Fruit fly (Drosophila melanogaster) whole organism, adult: ENCODE data around the gene ND-75.
A peak's percentile ranks its signal among the peaks of the same experiment; 100 is the strongest.

Experiments
- CG11617 ChIP-seq: fragments of 200-800 bp; sonication (Bioruptor generic); optimal IDR thresholded peaks from 2 replicates; lab custom pipeline; 2017; ENCODE audit warnings: mild to moderate bottlenecking, missing biosample characterization, missing genetic modification reagents, missing genetic modification characterization
- CG12768 ChIP-seq: fragments of 200-800 bp; sonication (Bioruptor generic); optimal IDR thresholded peaks from 2 replicates; lab custom pipeline; 2017; ENCODE audit warnings: missing biosample characterization, missing genetic modification characterization, mild to moderate bottlenecking, moderate library complexity, missing genetic modification reagents
- CG14711 ChIP-seq: fragments of 200-800 bp; sonication (Bioruptor generic); optimal IDR thresholded peaks from 2 replicates; lab custom pipeline; 2018; ENCODE audit warnings: missing biosample characterization, mild to moderate bottlenecking, missing genetic modification characterization, moderate library complexity
- CG1620 ChIP-seq: fragments of 200-800 bp; sonication (Bioruptor generic); optimal IDR thresholded peaks from 2 replicates; lab custom pipeline; 2016; ENCODE audit warnings: missing biosample characterization, missing genetic modification characterization
- CG33017 ChIP-seq: fragments of 200-800 bp; sonication (Bioruptor generic); optimal IDR thresholded peaks from 2 replicates; lab custom pipeline; 2018; ENCODE audit warnings: missing biosample characterization, mild to moderate bottlenecking, missing genetic modification characterization, moderate library complexity
- CG5204 ChIP-seq: fragments of 200-800 bp; sonication (Bioruptor generic); optimal IDR thresholded peaks from 2 replicates; lab custom pipeline; 2016; ENCODE audit warnings: missing biosample characterization, missing genetic modification characterization
- CG7045 ChIP-seq: fragments of 200-800 bp; sonication (Bioruptor generic); optimal IDR thresholded peaks from 2 replicates; lab custom pipeline; 2017; ENCODE audit warnings: missing biosample characterization, mild to moderate bottlenecking, missing genetic modification characterization
- CG7101 ChIP-seq: fragments of 200-800 bp; sonication (Bioruptor generic); optimal IDR thresholded peaks from 2 replicates; lab custom pipeline; 2018; ENCODE audit warnings: missing biosample characterization, mild to moderate bottlenecking, missing genetic modification characterization, moderate library complexity
- Clk ChIP-seq: fragments of 200-800 bp; sonication (Bioruptor generic); optimal IDR thresholded peaks from 2 replicates; lab custom pipeline; 2017; ENCODE audit warnings: missing biosample characterization, missing genetic modification characterization
- Crg-1 ChIP-seq: fragments of 200-800 bp; sonication (Bioruptor generic); optimal IDR thresholded peaks from 2 replicates; lab custom pipeline; 2016; ENCODE audit warnings: missing biosample characterization, missing genetic modification characterization
- Hr96 ChIP-seq: fragments of 200-800 bp; sonication (Bioruptor generic); optimal IDR thresholded peaks from 2 replicates; lab custom pipeline; 2016; ENCODE audit warnings: missing biosample characterization, missing genetic modification characterization
- Mnt ChIP-seq: fragments of 200-800 bp; sonication (Bioruptor generic); optimal IDR thresholded peaks from 2 replicates; lab custom pipeline; 2016; ENCODE audit warnings: missing biosample characterization, mild to moderate bottlenecking, missing genetic modification characterization
- bab1 ChIP-seq: fragments of 200-800 bp; sonication (Bioruptor generic); optimal IDR thresholded peaks from 3 replicates; lab custom pipeline; 2019; ENCODE audit warnings: missing biosample characterization, mild to moderate bottlenecking, missing genetic modification characterization, moderate library complexity
- cic ChIP-seq: fragments of 200-800 bp; sonication (Bioruptor generic); optimal IDR thresholded peaks from 2 replicates; lab custom pipeline; 2017; ENCODE audit warnings: missing biosample characterization, mild to moderate bottlenecking, missing genetic modification characterization, moderate library complexity
- cnc ChIP-seq, 2 experiments: fragments of >200 bp; optimal IDR thresholded peaks; 2 replicates each; lab custom pipeline; 2017
- kay ChIP-seq: fragments of 200-800 bp; sonication (Bioruptor generic); peaks from one replicate; lab custom pipeline; 2016; ENCODE audit warnings: missing biosample characterization, missing genetic modification characterization, borderline replicate concordance
- ovo ChIP-seq: fragments of 200-800 bp; sonication (Bioruptor generic); optimal IDR thresholded peaks from 2 replicates; lab custom pipeline; 2016; ENCODE audit warnings: missing biosample characterization, missing genetic modification characterization
- pad ChIP-seq: fragments of 200-800 bp; sonication (Bioruptor generic); optimal IDR thresholded peaks from 3 replicates; lab custom pipeline; 2017; ENCODE audit warnings: missing biosample characterization, missing genetic modification characterization, mild to moderate bottlenecking, moderate library complexity, missing genetic modification reagents
- tj ChIP-seq: fragments of 200-800 bp; sonication (Bioruptor generic); optimal IDR thresholded peaks from 3 replicates; lab custom pipeline; 2017; ENCODE audit warnings: missing biosample characterization, mild to moderate bottlenecking, missing genetic modification characterization, moderate library complexity
- toe ChIP-seq: fragments of 200-800 bp; sonication (Bioruptor generic); optimal IDR thresholded peaks from 2 replicates; lab custom pipeline; 2016; ENCODE audit warnings: missing biosample characterization, missing genetic modification characterization

ND-75 gene

DNA sequence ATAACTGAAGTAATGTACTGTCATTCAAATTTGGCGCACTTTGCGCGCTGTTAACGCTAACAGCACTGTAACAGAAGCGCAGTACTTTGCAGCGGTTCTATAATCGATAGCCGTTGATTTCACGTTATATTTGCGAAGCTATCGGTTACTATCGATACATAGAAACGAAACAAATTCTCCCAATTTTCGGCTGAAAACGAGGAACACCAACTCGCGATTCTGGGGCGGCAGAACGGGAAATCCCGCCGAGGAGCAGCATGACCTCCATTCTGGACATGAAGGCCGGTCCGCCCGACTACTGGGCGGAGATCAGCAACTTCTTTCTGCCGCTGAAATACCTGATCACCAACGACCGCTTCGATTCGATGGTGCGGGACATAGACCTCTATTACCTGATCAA is 21.8 kb upstream of the ND-75 start, which contains the start of gene CG1636:
Gene CG1636, plus strand, starts transcription at position 122 of the 400 bp plus-strand sequence.
- TF ChIP-seq pad (GFP tag; lab: Kevin White, UChicago) (no peak), CG7045 (GFP tag; lab: Kevin White, UChicago) (no peak), toe (GFP tag; lab: Kevin White, UChicago) (no peak), CG11617 (GFP tag; lab: Kevin White, UChicago) (no peak), CG33017 (no peak), bab1 (GFP tag; lab: Kevin White, UChicago) (no peak), cic (GFP tag; lab: Kevin White, UChicago) (no peak), CG1620 (no peak), cnc (optimal IDR thresholded peaks at IDR 0.05; lab: Kevin White, UChicago) (no peak), Crg-1 (GFP tag; lab: Kevin White, UChicago) (no peak)

DNA sequence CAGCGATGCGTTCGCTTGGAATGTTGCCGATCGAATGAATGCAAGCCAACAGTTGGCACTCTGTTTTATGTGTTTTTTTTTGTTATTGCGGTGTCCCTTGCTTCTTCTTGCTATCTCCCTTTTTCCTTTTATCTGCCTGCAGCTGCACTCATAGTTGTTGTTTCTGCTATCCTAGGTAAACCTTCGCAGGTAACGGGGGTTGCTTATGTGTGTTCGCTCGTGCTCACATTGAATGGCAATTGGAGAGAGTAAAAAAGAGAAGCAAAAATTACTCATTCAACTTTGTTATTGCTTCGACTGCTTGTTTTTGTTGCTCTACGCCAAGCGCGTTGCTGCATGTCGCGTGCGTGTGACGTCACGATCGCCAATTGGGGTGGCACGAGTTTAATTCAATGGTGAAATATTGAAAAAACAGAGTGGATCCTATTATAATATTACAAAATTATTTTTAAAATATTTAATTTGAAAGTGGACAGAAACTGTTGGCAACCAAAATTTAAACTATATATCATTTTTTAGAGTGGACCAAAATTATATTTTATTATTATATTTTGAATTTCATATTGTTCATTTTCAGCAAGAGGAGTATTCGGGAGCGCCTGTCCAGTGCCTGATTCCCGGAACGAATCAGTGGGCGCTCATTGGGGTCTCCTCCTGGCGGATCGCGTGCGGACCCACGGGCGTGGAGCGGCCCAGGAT is 20.0 kb upstream of the ND-75 start, which contains the start of gene Corp:
Gene Corp, minus strand, starts transcription at position 47 of the 699 bp plus-strand sequence.
- peak; percentile 64 for TF ChIP-seq CG33017
- no peak for TF ChIP-seq cnc (optimal IDR thresholded peaks at IDR 0.05; lab: Kevin White, UChicago)
- no peak for TF ChIP-seq Crg-1 (GFP tag; lab: Kevin White, UChicago)
- TF ChIP-seq CG5204 = no peak
- peak; percentile 95 for TF ChIP-seq bab1 (GFP tag; lab: Kevin White, UChicago)
- no peak for TF ChIP-seq CG1620
- no peak for TF ChIP-seq toe (GFP tag; lab: Kevin White, UChicago)
- TF ChIP-seq CG7101 (tag; lab: Kevin White, UChicago) = peak; percentile 87
- TF ChIP-seq CG7045 (GFP tag; lab: Kevin White, UChicago) = peak; percentile 54
- peak; percentile 36 for TF ChIP-seq Mnt
- TF ChIP-seq Hr96 = no peak
- TF ChIP-seq CG12768 (GFP tag; lab: Kevin White, UChicago) = no peak
- TF ChIP-seq CG11617 (GFP tag; lab: Kevin White, UChicago) = peak; percentile 82
- TF ChIP-seq CG14711 (tag; lab: Kevin White, UChicago) = peak; percentile 75
- TF ChIP-seq tj (GFP tag; lab: Kevin White, UChicago) = peak; percentile 48
- peak; percentile 28 for TF ChIP-seq cic (GFP tag; lab: Kevin White, UChicago)
- TF ChIP-seq pad (GFP tag; lab: Kevin White, UChicago) = peak; percentile 41
- TF ChIP-seq kay (GFP tag; lab: Kevin White, UChicago) = no peak
- peak; percentile 81 for TF ChIP-seq ovo
- TF ChIP-seq Clk = no peak

DNA sequence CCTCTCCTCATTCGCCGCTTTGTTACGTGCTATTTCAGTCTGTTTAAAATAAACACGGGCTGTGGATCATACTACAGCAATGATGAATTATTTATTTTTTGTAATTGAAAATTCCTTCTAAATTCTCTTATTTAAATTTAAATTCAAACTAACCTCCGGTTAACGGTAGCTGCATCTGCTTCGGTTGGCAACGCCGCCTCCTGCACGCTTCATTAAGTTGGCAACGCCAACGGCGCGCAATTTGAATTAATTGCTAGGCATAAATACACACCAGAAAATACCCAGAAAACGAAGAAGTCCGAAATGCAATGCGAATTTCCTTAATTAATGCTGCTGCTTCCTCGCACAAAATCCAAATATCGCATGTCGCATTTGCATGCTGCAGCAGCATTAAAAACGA is 13.8 kb upstream of the ND-75 start:
- TF ChIP-seq kay (GFP tag; lab: Kevin White, UChicago) (no peak), CG7045 (GFP tag; lab: Kevin White, UChicago) (no peak), bab1 (GFP tag; lab: Kevin White, UChicago) (peak; percentile 28)

DNA sequence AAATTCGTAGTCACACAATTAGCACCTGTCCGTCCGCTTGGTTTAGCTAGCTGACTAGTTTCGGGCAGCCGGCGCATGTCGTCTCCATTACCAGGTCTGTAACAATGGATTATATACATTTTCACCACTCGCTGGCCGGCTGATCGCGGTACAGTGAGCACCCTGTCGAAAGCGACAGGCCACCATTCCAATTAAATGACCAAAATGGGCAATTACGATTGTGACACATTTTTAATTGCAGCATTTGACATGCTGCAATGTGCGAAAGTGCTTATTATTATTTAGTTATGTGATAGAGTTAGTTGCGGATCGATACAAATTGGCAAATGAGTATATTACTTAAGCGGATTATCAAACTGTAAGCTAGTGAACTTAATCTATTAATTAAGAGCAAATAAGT is 11.7 kb upstream of the ND-75 start:
- TF ChIP-seq bab1 (GFP tag; lab: Kevin White, UChicago) = peak; percentile 46
- no peak for TF ChIP-seq Mnt

DNA sequence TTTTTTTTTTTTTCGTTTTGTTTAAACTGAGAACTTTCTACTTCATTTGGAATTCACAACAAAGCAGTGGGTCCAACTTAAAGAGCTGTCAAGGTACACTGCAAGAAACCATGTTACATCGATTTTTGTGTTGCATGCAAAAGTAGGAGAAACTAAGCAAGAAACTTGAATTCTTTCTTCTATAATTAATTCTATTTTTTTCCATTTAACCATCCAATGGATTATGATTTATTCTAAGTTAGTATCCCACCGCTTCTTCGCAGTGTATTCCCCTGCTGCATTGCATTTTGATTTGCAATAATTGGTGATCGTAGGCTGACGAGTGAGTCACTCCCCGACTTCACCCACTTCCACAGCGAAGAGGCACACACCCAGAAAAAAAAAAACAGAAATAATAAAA is 8.4 kb upstream of the ND-75 start:
- TF ChIP-seq CG33017 = no peak
- peak; percentile 70 for TF ChIP-seq bab1 (GFP tag; lab: Kevin White, UChicago)
- no peak for TF ChIP-seq ovo
- no peak for TF ChIP-seq kay (GFP tag; lab: Kevin White, UChicago)
- no peak for TF ChIP-seq Mnt
- no peak for TF ChIP-seq cnc (optimal IDR thresholded peaks at IDR 0.05; lab: Kevin White, UChicago)
- TF ChIP-seq toe (GFP tag; lab: Kevin White, UChicago) = no peak
- TF ChIP-seq Clk = no peak
- TF ChIP-seq CG12768 (GFP tag; lab: Kevin White, UChicago) = no peak
- TF ChIP-seq CG1620 = peak; percentile 27

dm6 chrX:8258281-8258802 is 6.9 kb upstream of the ND-75 start:
- TF ChIP-seq CG14711 (tag; lab: Kevin White, UChicago) (no peak), pad (GFP tag; lab: Kevin White, UChicago) (no peak), tj (GFP tag; lab: Kevin White, UChicago) (peak; percentile 66), bab1 (GFP tag; lab: Kevin White, UChicago) (peak; percentile 67)

DNA sequence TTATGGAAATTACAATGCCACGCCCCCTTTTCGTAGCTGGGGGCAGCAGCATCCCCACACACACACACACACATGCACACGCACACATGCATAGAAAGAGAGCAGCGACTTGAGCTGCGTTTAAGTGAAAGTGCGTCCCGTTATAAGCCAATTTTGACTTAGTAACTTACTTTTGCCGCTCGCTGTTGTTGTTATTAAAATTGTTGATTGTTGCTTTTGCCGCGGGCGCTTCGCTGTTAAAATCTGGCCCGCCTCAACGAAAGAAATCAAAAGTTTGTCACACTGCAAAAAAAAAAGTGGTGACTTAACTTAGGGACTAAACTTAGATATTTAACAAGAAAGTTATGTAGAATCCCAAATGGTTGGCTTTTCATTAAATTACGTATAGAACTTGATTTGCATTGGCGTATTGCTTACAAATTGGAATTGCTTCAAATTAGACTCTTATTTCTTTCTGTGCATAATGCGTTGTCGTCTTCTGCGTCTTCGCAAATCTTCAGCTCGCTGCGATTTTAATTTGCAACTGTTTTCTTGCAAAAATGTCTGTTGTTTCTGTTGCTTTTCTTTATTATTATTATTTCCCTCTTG is 3.3 kb upstream of the ND-75 start:
- no peak for TF ChIP-seq toe (GFP tag; lab: Kevin White, UChicago)
- TF ChIP-seq CG12768 (GFP tag; lab: Kevin White, UChicago) = no peak
- no peak for TF ChIP-seq CG11617 (GFP tag; lab: Kevin White, UChicago)
- TF ChIP-seq CG7045 (GFP tag; lab: Kevin White, UChicago) = no peak
- TF ChIP-seq cic (GFP tag; lab: Kevin White, UChicago) = no peak
- no peak for TF ChIP-seq Mnt
- no peak for TF ChIP-seq CG14711 (tag; lab: Kevin White, UChicago)
- TF ChIP-seq cnc (optimal IDR thresholded peaks at IDR 0.05; lab: Kevin White, UChicago) = no peak
- TF ChIP-seq tj (GFP tag; lab: Kevin White, UChicago) = no peak
- no peak for TF ChIP-seq bab1 (GFP tag; lab: Kevin White, UChicago)
- no peak for TF ChIP-seq kay (GFP tag; lab: Kevin White, UChicago)
- TF ChIP-seq pad (GFP tag; lab: Kevin White, UChicago) = no peak
- TF ChIP-seq CG5204 = no peak
- no peak for TF ChIP-seq Clk
- TF ChIP-seq CG1620 = no peak
- TF ChIP-seq CG7101 (tag; lab: Kevin White, UChicago) = no peak
- no peak for TF ChIP-seq Crg-1 (GFP tag; lab: Kevin White, UChicago)
